Fruit fly (Drosophila melanogaster): ENCODE results near the gene Pcp.

The Pcp gene

dm6 chr2L:7032517-7032951 is 11.1 kb downstream of the Pcp start, which contains the start of the genes Rab30 and Caper (continued):
- peak; percentile 53 for TF ChIP-seq Sox14 (GFP tag; optimal IDR thresholded peaks at IDR 0.05)
- TF ChIP-seq CG3919 (GFP tag; optimal IDR thresholded peaks at IDR 0.05): peak; percentile 35
- peak; percentile 53 for TF ChIP-seq CG10631 (GFP tag; optimal IDR thresholded peaks at IDR 0.05)
- no peak for TF ChIP-seq CG4318 (GFP tag; optimal IDR thresholded peaks at IDR 0.05)
- no peak for TF ChIP-seq Ets21C (GFP tag; optimal IDR thresholded peaks at IDR 0.05)
- peak; percentile 76 for TF ChIP-seq fkh (GFP tag; optimal IDR thresholded peaks at IDR 0.05)
- TF ChIP-seq CG6808 (GFP tag; optimal IDR thresholded peaks at IDR 0.05): no peak
- TF ChIP-seq topi (GFP tag; optimal IDR thresholded peaks at IDR 0.05): peak; percentile 42
- no peak for TF ChIP-seq CG34406 (GFP tag; optimal IDR thresholded peaks at IDR 0.05)
- TF ChIP-seq Hr38 (GFP tag; optimal IDR thresholded peaks at IDR 0.05): no peak
- no peak for TF ChIP-seq Sox15 (GFP tag; optimal IDR thresholded peaks at IDR 0.05)
- no peak for TF ChIP-seq CG11294 (GFP tag; IDR thresholded peaks at IDR 0.05)
- TF ChIP-seq eg (GFP tag; IDR thresholded peaks at IDR 0.05): no peak
- no peak for TF ChIP-seq CG11762 (GFP tag; optimal IDR thresholded peaks at IDR 0.05; ENCODE audit: insufficient read depth)
- TF ChIP-seq CG7368 (GFP tag; optimal IDR thresholded peaks at IDR 0.05): no peak
- no peak for TF ChIP-seq CG8119 (GFP tag; IDR thresholded peaks at IDR 0.05)
- peak; percentile 62 for TF ChIP-seq CG31627 (GFP tag; optimal IDR thresholded peaks at IDR 0.05)
- no peak for TF ChIP-seq CG32006 (GFP tag; optimal IDR thresholded peaks at IDR 0.05)
- TF ChIP-seq Eip78C (GFP tag): peak; percentile 65
- TF ChIP-seq CG3032 (tag; optimal IDR thresholded peaks at IDR 0.05): peak; percentile 12
- TF ChIP-seq ss (GFP tag; optimal IDR thresholded peaks at IDR 0.05): no peak
- peak; percentile 25 for TF ChIP-seq acj6 (GFP tag; optimal IDR thresholded peaks at IDR 0.05)
- TF ChIP-seq Gug (GFP tag; IDR thresholded peaks at IDR 0.05): no peak
- TF ChIP-seq Smox (GFP tag; optimal IDR thresholded peaks at IDR 0.05): no peak
- no peak for TF ChIP-seq Lpt (GFP tag; optimal IDR thresholded peaks at IDR 0.05)
- TF ChIP-seq CG1621 (tag; optimal IDR thresholded peaks at IDR 0.05): peak; percentile 43
- TF ChIP-seq Hr4 (GFP tag; optimal IDR thresholded peaks at IDR 0.05): peak; percentile 26

- TF ChIP-seq CG32006 (GFP tag; optimal IDR thresholded peaks at IDR 0.05) (peak; percentile 59), OdsH (GFP tag; optimal IDR thresholded peaks at IDR 0.05) (peak; percentile 51), CG1621 (tag; optimal IDR thresholded peaks at IDR 0.05) (peak; percentile 49), dsx (GFP tag; optimal IDR thresholded peaks at IDR 0.05; ENCODE audit: poor library complexity, severe bottlenecking) (peak; percentile 56), pdm3 (GFP tag; optimal IDR thresholded peaks at IDR 0.05) (peak; percentile 54), Eip75B (GFP tag; optimal IDR thresholded peaks at IDR 0.05) (peak; percentile 57), fkh (GFP tag; optimal IDR thresholded peaks at IDR 0.05) (peak; percentile 83), Hr4 (GFP tag; optimal IDR thresholded peaks at IDR 0.05) (peak; percentile 68), Lpt (GFP tag; optimal IDR thresholded peaks at IDR 0.05) (peak; percentile 49), CG31627 (GFP tag; optimal IDR thresholded peaks at IDR 0.05) (peak; percentile 62), CG11762 (GFP tag; optimal IDR thresholded peaks at IDR 0.05; ENCODE audit: insufficient read depth) (peak; percentile 17), CG16779 (tag; optimal IDR thresholded peaks at IDR 0.05) (no peak), Smox (GFP tag; optimal IDR thresholded peaks at IDR 0.05) (no peak), CG6276 (GFP tag; optimal IDR thresholded peaks at IDR 0.05) (peak; percentile 78), fd59A (GFP tag; optimal IDR thresholded peaks at IDR 0.05) (peak; percentile 12), CG11902 (GFP tag; optimal IDR thresholded peaks at IDR 0.05) (no peak), ss (GFP tag; optimal IDR thresholded peaks at IDR 0.05) (peak; percentile 36 to 67), CG10631 (GFP tag; optimal IDR thresholded peaks at IDR 0.05) (peak; percentile 21), net (GFP tag; optimal IDR thresholded peaks at IDR 0.05) (peak; percentile 82), CG6854 (GFP tag; optimal IDR thresholded peaks at IDR 0.05) (no peak), vri (GFP tag; optimal IDR thresholded peaks at IDR 0.05) (peak; percentile 52), CG3919 (GFP tag; optimal IDR thresholded peaks at IDR 0.05) (peak; percentile 71), cyc (GFP tag; optimal IDR thresholded peaks at IDR 0.05) (peak; percentile 55), Ets21C (GFP tag; optimal IDR thresholded peaks at IDR 0.05) (peak; percentile 7), CG15336 (GFP tag; IDR thresholded peaks at IDR 0.05) (peak; percentile 75), CG7368 (GFP tag; optimal IDR thresholded peaks at IDR 0.05) (peak; percentile 48), svp (GFP tag) (no peak), CG10669 (GFP tag; optimal IDR thresholded peaks at IDR 0.05) (peak; percentile 57), Sox102F (GFP tag; optimal IDR thresholded peaks at IDR 0.05) (no peak), Sox15 (GFP tag; optimal IDR thresholded peaks at IDR 0.05) (no peak), spab (GFP tag; optimal IDR thresholded peaks at IDR 0.05) (no peak), Sox14 (GFP tag; optimal IDR thresholded peaks at IDR 0.05) (peak; percentile 73), Blimp-1 (GFP tag; optimal IDR thresholded peaks at IDR 0.05) (no peak), CG8119 (GFP tag; IDR thresholded peaks at IDR 0.05) (peak; percentile 75), Hr38 (GFP tag; optimal IDR thresholded peaks at IDR 0.05) (no peak), CG11294 (GFP tag; IDR thresholded peaks at IDR 0.05) (no peak), CG8632 (GFP tag; optimal IDR thresholded peaks at IDR 0.05) (no peak), CG6792 (GFP tag; optimal IDR thresholded peaks at IDR 0.05) (peak; percentile 50)
Measured at dm6 chr2L:7033100-7033675, 11.7 kb downstream of the Pcp start.
